Fruit fly (Drosophila melanogaster) whole organism, pupa: ENCODE results near the gene Snmp2.

ENCODE experiments used
- CG10348 ChIP-seq: fragments of 200-800 bp; sonication (Bioruptor generic); IDR thresholded peaks from 2 replicates; pipeline ENCODE4 v1.3.6; 2022; ENCODE audit warnings: missing biosample characterization, missing genetic modification characterization
- CG12605 ChIP-seq: fragments of 200-800 bp; sonication (Bioruptor generic); IDR thresholded peaks from 2 replicates; pipeline ENCODE4 v1.3.6; 2022; ENCODE audit warnings: missing biosample characterization, missing genetic modification characterization
- CG13204 ChIP-seq: fragments of 200-800 bp; sonication (Bioruptor generic); optimal IDR thresholded peaks from 2 replicates; lab custom pipeline; 2018; ENCODE audit warnings: missing biosample characterization, mild to moderate bottlenecking, missing genetic modification characterization, moderate library complexity
- CG14655 ChIP-seq: fragments of 200-800 bp; sonication (Bioruptor generic); optimal IDR thresholded peaks from 3 replicates; lab custom pipeline; 2017; ENCODE audit warnings: mild to moderate bottlenecking, missing biosample characterization, missing genetic modification reagents, missing genetic modification characterization
- CG15710 ChIP-seq: fragments of 200-800 bp; sonication (Bioruptor generic); optimal IDR thresholded peaks from 2 replicates; lab custom pipeline; 2018; ENCODE audit warnings: missing biosample characterization, mild to moderate bottlenecking, missing genetic modification characterization, moderate library complexity
- CG17806 ChIP-seq: fragments of 200-800 bp; sonication (Bioruptor generic); optimal IDR thresholded peaks from 2 replicates; lab custom pipeline; 2018; ENCODE audit warnings: missing biosample characterization, mild to moderate bottlenecking, missing genetic modification characterization, moderate library complexity
- CG32121 ChIP-seq: fragments of 200-800 bp; sonication (Bioruptor generic); IDR thresholded peaks from 2 replicates; pipeline ENCODE4 v1.3.6; 2022; ENCODE audit warnings: missing biosample characterization, missing genetic modification characterization
- CG34367 ChIP-seq: fragments of 200-800 bp; sonication (Bioruptor generic); optimal IDR thresholded peaks from 2 replicates; lab custom pipeline; 2018; ENCODE audit warnings: missing biosample characterization, mild to moderate bottlenecking, missing genetic modification characterization
- CG4496 ChIP-seq: fragments of 200-800 bp; sonication (Bioruptor generic); IDR thresholded peaks from 3 replicates; pipeline ENCODE4 v1.3.6; 2022; ENCODE audit warnings: missing biosample characterization, missing genetic modification characterization
- CG8159 ChIP-seq: fragments of 200-800 bp; sonication (Bioruptor generic); optimal IDR thresholded peaks from 3 replicates; lab custom pipeline; 2018; ENCODE audit warnings: missing biosample characterization, mild to moderate bottlenecking, missing genetic modification characterization, moderate library complexity
- CG9948 ChIP-seq: fragments of 200-800 bp; sonication (Bioruptor generic); optimal IDR thresholded peaks from 2 replicates; lab custom pipeline; 2018; ENCODE audit warnings: missing biosample characterization, mild to moderate bottlenecking, missing genetic modification characterization, moderate library complexity
- D1 ChIP-seq: fragments of 200-800 bp; sonication (Bioruptor generic); optimal IDR thresholded peaks from 2 replicates; lab custom pipeline; 2018; ENCODE audit warnings: missing biosample characterization, mild to moderate bottlenecking, missing genetic modification characterization, moderate library complexity
- Ets98B ChIP-seq: fragments of 200-800 bp; sonication (Bioruptor generic); IDR thresholded peaks from 2 replicates; pipeline ENCODE4 v1.3.6; 2022; ENCODE audit warnings: missing biosample characterization, missing genetic modification characterization
- Pif1A ChIP-seq: fragments of 200-800 bp; sonication (Bioruptor generic); optimal IDR thresholded peaks from 3 replicates; lab custom pipeline; 2016; ENCODE audit warnings: missing biosample characterization, missing genetic modification characterization
- Pif1B ChIP-seq: fragments of 200-800 bp; sonication (Bioruptor generic); optimal IDR thresholded peaks from 3 replicates; lab custom pipeline; 2016; ENCODE audit warnings: missing biosample characterization, missing genetic modification characterization
- Snoo ChIP-seq: fragments of 200-800 bp; sonication (Bioruptor generic); optimal IDR thresholded peaks from 3 replicates; lab custom pipeline; 2017; ENCODE audit warnings: missing biosample characterization, mild to moderate bottlenecking, missing genetic modification characterization, inconsistent platforms
- fd96Ca ChIP-seq: fragments of 200-800 bp; sonication (Bioruptor generic); IDR thresholded peaks from 3 replicates; pipeline ENCODE4 v1.3.6; 2022; ENCODE audit warnings: missing biosample characterization, missing genetic modification characterization
- gl ChIP-seq: fragments of 200-800 bp; sonication (Bioruptor generic); optimal IDR thresholded peaks from 2 replicates; lab custom pipeline; 2018; ENCODE audit warnings: missing biosample characterization, mild to moderate bottlenecking, missing genetic modification characterization
- rn ChIP-seq: fragments of 200-800 bp; sonication (Bioruptor generic); IDR thresholded peaks from 2 replicates; pipeline ENCODE4 v1.3.6; 2022; ENCODE audit warnings: missing biosample characterization, missing genetic modification characterization

Gene Snmp2

DNA sequence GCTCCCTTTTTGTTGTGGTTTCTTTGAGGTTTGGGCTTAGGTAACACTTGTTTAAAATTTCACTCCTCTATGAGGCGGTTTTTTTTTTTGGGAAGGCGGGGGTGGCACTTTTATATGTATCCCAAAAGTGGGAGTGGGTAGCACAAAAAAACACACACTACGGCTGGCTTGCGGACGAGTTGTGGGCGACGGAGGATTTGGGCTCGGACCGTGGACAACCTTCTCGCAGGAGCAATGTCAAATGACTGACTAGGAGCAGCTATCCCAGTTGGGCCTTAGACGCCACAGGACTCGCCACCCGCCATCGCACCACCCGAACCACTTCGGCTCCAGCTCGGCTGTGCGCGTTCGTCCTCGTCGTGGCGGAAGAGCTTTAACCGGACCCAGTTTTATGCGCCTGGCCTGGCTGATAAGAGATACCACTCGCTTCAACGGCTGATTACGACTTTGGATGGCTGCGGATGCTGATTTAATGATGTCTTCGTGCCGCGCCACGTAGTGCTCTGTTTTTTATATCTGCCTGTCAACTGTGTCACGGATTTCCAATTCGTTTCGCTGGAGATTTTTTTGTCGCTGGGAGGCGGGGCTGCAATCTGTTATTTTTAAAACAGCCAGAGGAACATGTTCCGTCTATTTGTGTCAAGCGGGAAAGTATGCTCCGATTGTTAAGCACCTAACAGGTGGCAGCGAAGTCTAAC, 24.8 kb downstream of the Snmp2 start, which contains the start of gene Ank2:
Ank2 (minus strand) TSS at position 533 of the 698 bp plus-strand sequence.
- TF ChIP-seq CG34367 (tag; lab: Kevin White, UChicago): no peak
- no peak for TF ChIP-seq CG14655 (GFP tag; lab: Kevin White, UChicago)
- no peak for TF ChIP-seq Ets98B (GFP tag; lab: Robert Waterston, UW)

DNA sequence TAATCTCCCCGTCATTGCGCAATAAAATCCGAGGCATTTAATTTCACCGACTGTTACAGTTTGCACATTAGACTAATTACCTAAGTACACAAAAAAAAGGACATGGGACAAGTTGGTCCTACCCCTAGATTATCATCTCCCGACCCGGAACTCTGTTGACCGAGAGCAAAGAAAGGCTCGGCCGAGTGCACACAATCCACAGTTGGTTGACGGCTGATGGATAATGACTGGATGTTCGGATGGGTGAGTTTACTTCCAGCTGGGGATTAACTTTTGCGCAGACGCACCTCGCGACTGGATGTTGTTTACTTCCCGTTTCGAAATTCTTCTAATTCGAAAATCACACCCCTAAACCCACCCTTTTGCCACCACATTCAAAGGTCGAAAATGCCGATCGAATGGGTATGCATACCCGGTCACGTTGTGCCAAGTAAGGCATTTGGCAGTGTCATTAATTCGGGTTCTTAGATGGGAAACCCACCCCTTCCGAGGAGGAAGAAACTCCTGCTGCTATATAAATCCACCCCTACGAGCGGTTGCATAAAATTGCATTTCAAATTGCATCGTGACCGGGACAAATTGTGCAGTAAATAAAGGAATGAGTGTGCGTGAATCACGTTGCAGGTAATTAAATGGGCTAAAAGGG, 28.4 kb downstream of the Snmp2 start:
- peak; percentile 82 for TF ChIP-seq CG12605
- TF ChIP-seq Ets98B (GFP tag; lab: Robert Waterston, UW): no peak
- TF ChIP-seq, all 21 proteins: peak for 1

DNA sequence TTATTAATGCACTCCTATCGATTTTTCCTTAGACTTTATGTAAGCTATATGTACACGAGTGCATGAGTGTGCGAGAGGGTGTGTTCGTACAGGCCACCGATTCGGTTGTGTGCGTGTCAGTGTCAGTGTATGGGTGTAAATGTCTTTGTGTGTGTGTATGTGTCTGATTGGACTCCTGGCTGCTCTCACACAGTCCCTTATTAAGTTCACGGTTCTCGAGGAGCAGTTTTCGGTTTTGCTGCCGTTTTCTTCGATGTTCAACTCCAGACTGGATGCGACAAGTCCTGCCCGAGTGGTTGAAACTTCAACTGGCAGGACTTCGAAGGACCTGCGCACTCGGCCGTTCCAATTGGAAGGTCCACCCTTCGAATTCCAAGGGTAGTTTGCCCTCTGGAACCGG, 29.5 kb downstream of the Snmp2 start:
- TF ChIP-seq CG9948 (no peak), CG13204 (GFP tag; lab: Kevin White, UChicago) (no peak), Pif1B (GFP tag; lab: Kevin White, UChicago) (no peak), D1 (tag; lab: Kevin White, UChicago) (no peak), CG15710 (tag; lab: Kevin White, UChicago) (no peak), CG8159 (tag; lab: Kevin White, UChicago) (no peak), CG32121 (GFP tag; lab: Robert Waterston, UW) (no peak), CG14655 (GFP tag; lab: Kevin White, UChicago) (no peak), Pif1A (GFP tag; lab: Kevin White, UChicago) (no peak), CG10348 (GFP tag; lab: Robert Waterston, UW) (no peak), Ets98B (GFP tag; lab: Robert Waterston, UW) (no peak), Snoo (no peak), CG4496 (no peak), CG17806 (tag; lab: Kevin White, UChicago) (no peak), fd96Ca (GFP tag; lab: Robert Waterston, UW) (no peak), CG34367 (tag; lab: Kevin White, UChicago) (no peak), rn (no peak)

DNA sequence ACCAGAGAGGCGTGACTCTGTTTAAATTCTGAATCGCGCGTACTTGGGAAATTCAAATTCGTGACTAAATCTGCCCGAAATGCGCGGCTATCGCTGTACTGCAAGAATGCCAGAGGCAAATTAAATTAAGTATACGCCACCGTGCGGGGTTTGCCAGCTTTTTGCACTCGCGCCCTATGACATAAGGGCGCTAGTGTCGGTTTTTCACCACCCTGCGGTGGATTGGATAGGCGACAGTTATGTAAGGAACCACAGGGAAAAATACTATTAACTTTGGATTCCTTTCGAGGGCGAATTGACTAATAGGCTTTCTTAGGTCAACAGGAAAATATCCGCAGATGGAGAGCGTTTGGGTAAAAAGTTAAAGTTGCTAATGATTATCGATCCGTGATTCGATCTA, 47.3 kb downstream of the Snmp2 start, which contains the start of gene CG44195:
CG44195 (minus strand) TSS at position 101 of the 400 bp plus-strand sequence.
- TF ChIP-seq CG4496 (no peak), CG8159 (tag; lab: Kevin White, UChicago) (no peak), CG34367 (tag; lab: Kevin White, UChicago) (no peak), CG10348 (GFP tag; lab: Robert Waterston, UW) (no peak), Pif1A (GFP tag; lab: Kevin White, UChicago) (no peak), Ets98B (GFP tag; lab: Robert Waterston, UW) (no peak), CG12605 (no peak), gl (tag; lab: Kevin White, UChicago) (no peak), rn (no peak), CG14655 (GFP tag; lab: Kevin White, UChicago) (no peak), fd96Ca (GFP tag; lab: Robert Waterston, UW) (no peak)
